Worm (Caenorhabditis elegans) whole organism, L4 larva: ENCODE data around the gene srbc-7.

Experiments used
- D1046.2 ChIP-seq: fragments of 200-800 bp; sonication (Bioruptor generic); IDR thresholded peaks from 2 replicates; pipeline ENCODE4 v1.3.6; 2022; ENCODE audit warnings: missing genetic modification characterization, missing compliant biosample characterization
- F37D6.2 ChIP-seq: sonication (generic microtip); optimal IDR thresholded peaks from 2 replicates; lab custom pipeline; 2016; ENCODE audit warnings: mild to moderate bottlenecking, missing genetic modification characterization, missing compliant biosample characterization
- Y75B8A.6 ChIP-seq: fragments of 200-800 bp; sonication (Bioruptor generic); IDR thresholded peaks from 2 replicates; pipeline ENCODE4 v1.3.6; 2022; ENCODE audit warnings: missing genetic modification reagents, missing genetic modification characterization, missing compliant biosample characterization
- ZK546.5 ChIP-seq, 2 experiments: sonication (generic microtip); optimal IDR thresholded peaks; 2 replicates each; lab custom pipeline; 2017; ENCODE audit warnings: missing biosample characterization in 2 of 2, missing genetic modification characterization in 2 of 2
- aha-1 ChIP-seq: fragments of 150-350 bp; peaks from one replicate; lab custom pipeline; 2014; ENCODE audit warnings: missing biosample characterization, missing genetic modification characterization
- ama-1 ChIP-seq: fragments of 150-350 bp; optimal IDR thresholded peaks from 2 replicates; lab custom pipeline; 2014; ENCODE audit warnings: inconsistent platforms, mixed read lengths
- arid-1 ChIP-seq: fragments of 200-800 bp; sonication (Bioruptor generic); conservative IDR thresholded peaks from 2 replicates; pipeline ENCODE4 v1.3.6; 2022; ENCODE audit warnings: missing genetic modification reagents, missing genetic modification characterization, missing compliant biosample characterization
- attf-4 ChIP-seq: sonication (generic microtip); optimal IDR thresholded peaks from 3 replicates; lab custom pipeline; 2017; ENCODE audit warnings: missing biosample characterization, missing genetic modification characterization
- ceh-32 ChIP-seq: sonication (generic microtip); optimal IDR thresholded peaks from 2 replicates; lab custom pipeline; 2016; ENCODE audit warnings: mild to moderate bottlenecking, missing genetic modification characterization, missing compliant biosample characterization; ENCODE audit not compliant: poor library complexity
- ceh-44 ChIP-seq: fragments of 200-800 bp; sonication (Bioruptor generic); IDR thresholded peaks from 2 replicates; pipeline ENCODE4 v1.3.6; 2022; ENCODE audit warnings: missing genetic modification reagents, missing genetic modification characterization, missing compliant biosample characterization
- daf-19 ChIP-seq: fragments of 200-800 bp; sonication (Bioruptor generic); conservative IDR thresholded peaks from 2 replicates; pipeline ENCODE4 v1.3.6; 2022; ENCODE audit warnings: missing genetic modification characterization, missing compliant biosample characterization
- dmd-6 ChIP-seq: fragments of 200-800 bp; sonication (Bioruptor generic); IDR thresholded peaks from 2 replicates; pipeline ENCODE4 v1.3.6; 2022; ENCODE audit warnings: missing genetic modification reagents, missing genetic modification characterization, missing compliant biosample characterization
- dmd-9 ChIP-seq: fragments of 200-800 bp; sonication (Bioruptor generic); IDR thresholded peaks from 2 replicates; pipeline ENCODE4 v1.3.6; 2022; ENCODE audit warnings: missing genetic modification reagents, missing genetic modification characterization, missing compliant biosample characterization
- egl-27 ChIP-seq: sonication (generic microtip); optimal IDR thresholded peaks from 3 replicates; lab custom pipeline; 2017; ENCODE audit warnings: missing biosample characterization, missing genetic modification reagents, missing genetic modification characterization
- fkh-10 ChIP-seq: fragments of 150-350 bp; optimal IDR thresholded peaks from 2 replicates; lab custom pipeline; 2014; ENCODE audit warnings: missing biosample characterization, missing genetic modification reagents, missing genetic modification characterization
- hif-1 ChIP-seq, 2 experiments: sonication (generic microtip); optimal IDR thresholded peaks; 2 replicates each; lab custom pipeline; 2016 to 2017; ENCODE audit warnings: missing compliant biosample characterization in 2 of 2, missing genetic modification characterization in 2 of 2, missing genetic modification reagents in 2 of 2, missing genotype in 2 of 2, mild to moderate bottlenecking in 1 of 2
- hlh-11 ChIP-seq: fragments of 200-800 bp; sonication (Bioruptor generic); optimal IDR thresholded peaks from 2 replicates; lab custom pipeline; 2018; ENCODE audit warnings: mild to moderate bottlenecking, missing genetic modification characterization, missing compliant biosample characterization
- hmg-1.1 ChIP-seq: fragments of 200-800 bp; sonication (Bioruptor generic); IDR thresholded peaks from 2 replicates; pipeline ENCODE4 v1.3.6; 2022; ENCODE audit warnings: missing genetic modification reagents, missing genetic modification characterization, missing compliant biosample characterization
- jun-1 ChIP-seq: fragments of 150-350 bp; optimal IDR thresholded peaks from 2 replicates; lab custom pipeline; 2014; ENCODE audit warnings: missing biosample characterization, missing genetic modification reagents, missing genetic modification characterization
- lin-13 ChIP-seq: fragments of 150-350 bp; optimal IDR thresholded peaks from 2 replicates; lab custom pipeline; 2014; ENCODE audit warnings: missing biosample characterization, missing genetic modification reagents, missing genetic modification characterization
- lin-29 ChIP-seq: fragments of 200-800 bp; sonication (Bioruptor generic); IDR thresholded peaks from 2 replicates; pipeline ENCODE4 v1.3.6; 2022; ENCODE audit warnings: missing genetic modification reagents, missing genetic modification characterization, missing compliant biosample characterization
- lsy-2 ChIP-seq, 2 experiments: fragments of 150-350 bp in 1 of 2; sonication (generic microtip) in 1 of 2; optimal IDR thresholded peaks; 2 replicates each; lab custom pipeline; 2014 to 2017; ENCODE audit warnings: missing biosample characterization in 2 of 2, missing genetic modification characterization in 2 of 2
- mdl-1 ChIP-seq, 2 experiments: fragments of 150-350 bp in 1 of 2; sonication (generic microtip) in 1 of 2; optimal IDR thresholded peaks; 2 replicates each; lab custom pipeline; 2014 to 2017; ENCODE audit warnings: missing biosample characterization in 2 of 2, missing genetic modification characterization in 2 of 2
- mep-1 ChIP-seq: fragments of 150-350 bp; sonication (generic microtip); optimal IDR thresholded peaks from 3 replicates; lab custom pipeline; 2014; ENCODE audit warnings: missing biosample characterization, missing genetic modification characterization
- nhr-10 ChIP-seq: fragments of 150-350 bp; optimal IDR thresholded peaks from 2 replicates; lab custom pipeline; 2014; ENCODE audit warnings: missing biosample characterization, missing genetic modification characterization
- nhr-102 ChIP-seq: sonication (generic microtip); optimal IDR thresholded peaks from 2 replicates; lab custom pipeline; 2016; ENCODE audit warnings: mild to moderate bottlenecking, missing genetic modification characterization, moderate library complexity, missing compliant biosample characterization
- nhr-237 ChIP-seq: sonication (generic microtip); optimal IDR thresholded peaks from 2 replicates; lab custom pipeline; 2017; ENCODE audit warnings: missing biosample characterization, missing genetic modification characterization
- nhr-25 ChIP-seq: sonication (generic microtip); optimal IDR thresholded peaks from 2 replicates; lab custom pipeline; 2017; ENCODE audit warnings: missing genetic modification characterization, mild to moderate bottlenecking, missing compliant biosample characterization, antibody characterized with exemption, moderate library complexity, borderline replicate concordance; ENCODE audit not compliant: insufficient read depth
- nhr-28 ChIP-seq: fragments of 150-350 bp; optimal IDR thresholded peaks from 2 replicates; lab custom pipeline; 2014; ENCODE audit warnings: missing biosample characterization, missing genetic modification characterization
- nhr-41 ChIP-seq: fragments of 200-800 bp; sonication (Bioruptor generic); IDR thresholded peaks from 2 replicates; pipeline ENCODE4 v1.3.6; 2022; ENCODE audit warnings: missing genetic modification reagents, missing genetic modification characterization, missing compliant biosample characterization
- nhr-42 ChIP-seq: fragments of 200-800 bp; sonication (Bioruptor generic); IDR thresholded peaks from 2 replicates; pipeline ENCODE4 v1.3.6; 2022; ENCODE audit warnings: missing genetic modification characterization, missing compliant biosample characterization
- nhr-76 ChIP-seq: fragments of 150-350 bp; optimal IDR thresholded peaks from 2 replicates; lab custom pipeline; 2014; ENCODE audit warnings: missing biosample characterization, missing genetic modification characterization
- php-3 ChIP-seq: fragments of 200-800 bp; sonication (Bioruptor generic); IDR thresholded peaks from 2 replicates; pipeline ENCODE4 v1.3.6; 2022; ENCODE audit warnings: missing genetic modification reagents, missing genetic modification characterization, missing compliant biosample characterization
- sdz-12 ChIP-seq: fragments of 200-800 bp; sonication (Bioruptor generic); optimal IDR thresholded peaks from 2 replicates; lab custom pipeline; 2018; ENCODE audit warnings: mild to moderate bottlenecking, missing genetic modification characterization, missing compliant biosample characterization
- snpc-1.2 ChIP-seq: fragments of 200-800 bp; sonication (Bioruptor generic); IDR thresholded peaks from 2 replicates; pipeline ENCODE4 v1.3.6; 2022; ENCODE audit warnings: missing genetic modification reagents, missing genetic modification characterization, missing compliant biosample characterization
- spr-1 ChIP-seq: sonication (generic microtip); optimal IDR thresholded peaks from 2 replicates; lab custom pipeline; 2016; ENCODE audit warnings: mild to moderate bottlenecking, missing genetic modification characterization, missing compliant biosample characterization
- spr-3 ChIP-seq: fragments of 200-800 bp; sonication (Bioruptor generic); optimal IDR thresholded peaks from 2 replicates; lab custom pipeline; 2018; ENCODE audit warnings: mild to moderate bottlenecking, missing genetic modification characterization, missing compliant biosample characterization
- unc-130 ChIP-seq: sonication (generic microtip); optimal IDR thresholded peaks from 2 replicates; lab custom pipeline; 2016; ENCODE audit warnings: missing genetic modification reagents, missing genetic modification characterization, missing compliant biosample characterization
- zag-1 ChIP-seq: fragments of 150-350 bp; optimal IDR thresholded peaks from 2 replicates; lab custom pipeline; 2014; ENCODE audit warnings: missing biosample characterization, missing genetic modification characterization
- zip-2 ChIP-seq: fragments of 150-350 bp; optimal IDR thresholded peaks from 2 replicates; lab custom pipeline; 2014; ENCODE audit warnings: missing biosample characterization, missing genetic modification characterization

The srbc-7 gene

ce11 chrV:7492924-7493323 is 5.5 kb upstream of the srbc-7 start, which contains the start of gene srbc-10:
srbc-10 (minus strand) TSS chrV:7493024.
- no peak for TF ChIP-seq spr-3 (GFP tag; lab: Kevin White, UChicago)
- no peak for TF ChIP-seq jun-1 (tag; lab: Kevin White, UChicago)
- no peak for TF ChIP-seq nhr-10
- TF ChIP-seq nhr-28 (tag; lab: Kevin White, UChicago): no peak
- TF ChIP-seq zag-1 (tag; lab: Kevin White, UChicago): no peak
- no peak for TF ChIP-seq egl-27 (tag; lab: Kevin White, UChicago)
- no peak for TF ChIP-seq unc-130 (GFP tag; lab: Kevin White, UChicago)
- TF ChIP-seq ceh-32 (tag; lab: Kevin White, UChicago): no peak
- TF ChIP-seq D1046.2 (GFP tag; lab: Robert Waterston, UW): no peak
- no peak for TF ChIP-seq arid-1 (GFP tag; lab: Robert Waterston, UW)
- TF ChIP-seq mdl-1 (tag; optimal IDR thresholded peaks at IDR 0.05; lab: Kevin White, UChicago): no peak
- TF ChIP-seq mep-1 (tag; lab: Kevin White, UChicago): no peak
- TF ChIP-seq, all 104 proteins: peak for 0

ce11 chrV:7490340-7490739 is 2.9 kb upstream of the srbc-7 start, which contains the start of gene srbc-9:
srbc-9 (minus strand) TSS chrV:7490440.
- TF ChIP-seq sdz-12 (GFP tag; lab: Kevin White, UChicago): no peak
- TF ChIP-seq attf-4 (tag; lab: Kevin White, UChicago): no peak
- no peak for TF ChIP-seq spr-1 (tag; lab: Kevin White, UChicago)

ce11 chrV:7485000-7485399 is 2.4 kb downstream of the srbc-7 start, which contains the start of gene srbc-8:
srbc-8 (minus strand) TSS chrV:7485100.
- TF ChIP-seq lin-29 (GFP tag; lab: Robert Waterston, UW) (no peak), nhr-76 (tag; lab: Kevin White, UChicago) (no peak), hlh-11 (tag; lab: Kevin White, UChicago) (no peak), lin-13 (no peak), snpc-1.2 (GFP tag; lab: Robert Waterston, UW) (no peak), dmd-9 (GFP tag; lab: Robert Waterston, UW) (no peak), hif-1 (tag; optimal IDR thresholded peaks at IDR 0.05; lab: Kevin White, UChicago) (no peak), attf-4 (tag; lab: Kevin White, UChicago) (no peak), fkh-10 (GFP tag; lab: Kevin White, UChicago) (no peak), F37D6.2 (tag; lab: Kevin White, UChicago) (no peak), aha-1 (tag; lab: Kevin White, UChicago) (no peak), hmg-1.1 (no peak)

ce11 chrV:7480949-7481348 is 6.5 kb downstream of the srbc-7 start, which contains the start of gene C18B10.6:
C18B10.6 (minus strand) TSS chrV:7481049.
- TF ChIP-seq zip-2 (tag; lab: Kevin White, UChicago): no peak
- TF ChIP-seq ama-1 (lab: Kevin White, UChicago): no peak
- no peak for TF ChIP-seq php-3 (GFP tag; lab: Robert Waterston, UW)
- TF ChIP-seq spr-3 (GFP tag; lab: Kevin White, UChicago): no peak
- no peak for TF ChIP-seq nhr-237 (tag; lab: Kevin White, UChicago)
- TF ChIP-seq mdl-1 (tag; optimal IDR thresholded peaks at IDR 0.05; lab: Kevin White, UChicago): no peak
- TF ChIP-seq nhr-10: no peak
- no peak for TF ChIP-seq nhr-102 (tag; lab: Kevin White, UChicago)
- TF ChIP-seq ZK546.5 (tag; optimal IDR thresholded peaks at IDR 0.05; lab: Kevin White, UChicago): no peak
- TF ChIP-seq, all 104 proteins: peak for 0

- no peak for TF ChIP-seq nhr-76 (tag; lab: Kevin White, UChicago)
- no peak for TF ChIP-seq nhr-237 (tag; lab: Kevin White, UChicago)
- no peak for TF ChIP-seq ceh-44 (GFP tag; lab: Robert Waterston, UW)
- no peak for TF ChIP-seq F37D6.2 (tag; lab: Kevin White, UChicago)
- TF ChIP-seq nhr-25 (tag; lab: Kevin White, UChicago): no peak
- no peak for TF ChIP-seq lsy-2 (tag; optimal IDR thresholded peaks at IDR 0.05; lab: Kevin White, UChicago)
- no peak for TF ChIP-seq nhr-41 (GFP tag; lab: Robert Waterston, UW)
- TF ChIP-seq arid-1 (GFP tag; lab: Robert Waterston, UW): no peak
- TF ChIP-seq Y75B8A.6 (GFP tag; lab: Robert Waterston, UW): no peak
- no peak for TF ChIP-seq daf-19
- no peak for TF ChIP-seq dmd-6
- TF ChIP-seq ama-1 (lab: Kevin White, UChicago): no peak
- no peak for TF ChIP-seq hif-1 (tag; optimal IDR thresholded peaks at IDR 0.05; lab: Kevin White, UChicago)
- TF ChIP-seq nhr-42 (GFP tag; lab: Robert Waterston, UW): no peak
Measured at ce11 chrV:7478404-7478803, 9.0 kb downstream of the srbc-7 start, which contains the start of gene str-190. str-190 (minus strand) TSS chrV:7478504.
